Fruit fly (Drosophila melanogaster): ENCODE results near the gene CG14877.

DNA sequence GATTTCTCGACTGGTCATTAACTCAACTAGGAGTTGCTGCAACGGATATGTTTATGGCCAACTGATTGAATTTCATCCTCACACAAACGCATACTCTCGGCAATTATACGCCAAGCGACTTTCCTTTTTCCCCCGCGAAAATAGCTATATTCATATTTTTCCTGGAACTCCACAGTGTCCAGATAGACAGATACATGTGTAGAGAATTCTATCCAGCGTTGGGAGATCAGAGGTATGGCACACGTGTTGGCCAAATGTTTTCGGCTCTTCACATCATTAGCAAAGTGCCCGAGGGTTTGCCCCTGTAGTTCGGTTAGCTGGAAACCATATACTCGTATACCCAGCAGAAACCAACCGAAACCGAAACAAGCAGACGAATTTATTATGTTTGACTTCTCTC lies 25.9 kb upstream of the CG14877 start:
- no peak for TF ChIP-seq ovo (GFP tag; optimal IDR thresholded peaks at IDR 0.05)
- TF ChIP-seq CG7101 (tag; optimal IDR thresholded peaks at IDR 0.05): no peak
- no peak for TF ChIP-seq cic (GFP tag; optimal IDR thresholded peaks at IDR 0.05)
- no peak for TF ChIP-seq Mnt (GFP tag; optimal IDR thresholded peaks at IDR 0.05)
- TF ChIP-seq kay (GFP tag; ENCODE audit: borderline replicate concordance): no peak
- no peak for TF ChIP-seq CG33017 (tag; optimal IDR thresholded peaks at IDR 0.05)
- no peak for TF ChIP-seq Clk (GFP tag; optimal IDR thresholded peaks at IDR 0.05)
- TF ChIP-seq toe (GFP tag; optimal IDR thresholded peaks at IDR 0.05): no peak
- TF ChIP-seq bab1 (GFP tag; optimal IDR thresholded peaks at IDR 0.05): no peak
